Fruit fly (Drosophila melanogaster): ENCODE results near the gene CG16863.
A peak's percentile ranks its signal among the peaks of the same experiment; 100 is the strongest.

The CG16863 gene

DNA sequence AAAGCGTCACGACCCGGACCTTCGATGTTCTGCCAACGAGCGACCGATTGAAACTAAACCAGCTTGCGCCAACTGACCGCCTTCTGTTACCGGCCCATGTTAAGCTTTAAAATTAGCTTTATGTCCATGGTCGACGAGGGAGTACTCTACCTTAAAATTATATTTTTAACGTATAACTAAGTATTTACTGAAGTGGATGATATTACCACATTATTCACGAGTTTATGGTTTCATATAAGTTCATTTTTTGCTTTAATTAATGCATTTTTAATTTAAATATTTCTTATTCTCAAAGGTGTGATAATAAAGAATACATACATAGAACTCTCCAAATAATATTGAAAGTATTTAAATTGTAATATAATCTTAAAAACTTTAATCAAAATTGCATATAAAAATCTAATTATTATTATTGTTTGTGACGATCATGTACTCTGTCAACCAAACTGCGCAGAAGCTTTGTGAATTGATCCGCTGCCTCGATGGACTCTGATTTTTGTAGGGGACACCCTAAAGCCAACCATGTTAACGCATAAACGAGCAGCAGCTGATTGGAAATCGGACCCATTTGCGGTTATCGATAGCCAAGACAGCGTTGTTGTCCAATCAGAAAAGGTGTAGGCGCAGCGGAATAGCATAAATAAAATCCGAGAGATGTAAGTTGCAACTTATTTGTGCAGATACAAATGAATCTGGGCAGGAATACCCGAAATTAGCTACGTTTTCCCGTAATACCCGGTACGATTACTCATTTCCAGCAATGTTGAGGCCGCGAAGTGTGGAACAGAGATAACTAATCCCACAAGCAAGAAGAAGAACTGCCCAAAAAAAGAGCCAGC, 10.4 kb upstream of the CG16863 start, which contains the start of the genes CG9008 and p38b (continued):
- peak; percentile 77 for TF ChIP-seq dysf (GFP tag; IDR thresholded peaks at IDR 0.05)
- peak in 1 of 3 experiments; percentile 19 for TF ChIP-seq Stat92E (GFP tag; optimal IDR thresholded peaks at IDR 0.05)
- TF ChIP-seq D19A (tag; optimal IDR thresholded peaks at IDR 0.05), result peak; percentile 99
- peak; percentile 90 for TF ChIP-seq CG9437 (GFP tag; optimal IDR thresholded peaks at IDR 0.05)
- TF ChIP-seq CG2678 (tag; optimal IDR thresholded peaks at IDR 0.05), result peak; percentile 95
- TF ChIP-seq CG15514 (GFP tag; optimal IDR thresholded peaks at IDR 0.05), result peak; percentile 57
- no peak for TF ChIP-seq prd (optimal IDR thresholded peaks at IDR 0.05)
- TF ChIP-seq prd (GFP tag; IDR thresholded peaks at IDR 0.05), result peak; percentile 73
- TF ChIP-seq eyg (GFP tag; optimal IDR thresholded peaks at IDR 0.05), result no peak
- peak; percentile 72 for TF ChIP-seq Dbx (GFP tag; IDR thresholded peaks at IDR 0.05)
- no peak for TF ChIP-seq sc (optimal IDR thresholded peaks at IDR 0.05)
- TF ChIP-seq sc (GFP tag; optimal IDR thresholded peaks at IDR 0.05), result peak; percentile 65
- TF ChIP-seq lilli (GFP tag; optimal IDR thresholded peaks at IDR 0.05), result peak; percentile 70
- TF ChIP-seq CG4282 (GFP tag; optimal IDR thresholded peaks at IDR 0.05), result no peak
- TF ChIP-seq fd3F (GFP tag; optimal IDR thresholded peaks at IDR 0.05), result peak; percentile 79
- peak; percentile 39; the same call in 1 of the 3 replicates for TF ChIP-seq CG7357 (GFP tag; IDR thresholded peaks at IDR 0.05)
- TF ChIP-seq Aef1 (GFP tag; IDR thresholded peaks at IDR 0.05), result peak; percentile 63; the same call in 2 of the 3 replicates
- TF ChIP-seq CG10959 (GFP tag; IDR thresholded peaks at IDR 0.05), result no peak
- TF ChIP-seq org-1 (GFP tag; optimal IDR thresholded peaks at IDR 0.05), result peak; percentile 71
- peak; percentile 15; the same call in 1 of the 2 replicates for TF ChIP-seq wor (GFP tag; IDR thresholded peaks at IDR 0.05)
- TF ChIP-seq luna (GFP tag; optimal IDR thresholded peaks at IDR 0.05), result no peak
- TF ChIP-seq CG18476 (GFP tag; optimal IDR thresholded peaks at IDR 0.05), result peak; percentile 72
- no peak for TF ChIP-seq hbn (GFP tag; IDR thresholded peaks at IDR 0.05; ENCODE audit: partially characterized antibody)
- peak; percentile 71 for TF ChIP-seq CG6272 (GFP tag; IDR thresholded peaks at IDR 0.05)
- TF ChIP-seq CG6765 (GFP tag; optimal IDR thresholded peaks at IDR 0.05), result peak; percentile 75
- TF ChIP-seq repo (GFP tag; optimal IDR thresholded peaks at IDR 0.05), result no peak
- TF ChIP-seq Dref (GFP tag; IDR thresholded peaks at IDR 0.05), result peak; percentile 83
- TF ChIP-seq CG2199 (GFP tag; IDR thresholded peaks at IDR 0.05), result 0 out of 3 replicates have a peak, but pooled peaks have one; percentile 19
- TF ChIP-seq cato (GFP tag; optimal IDR thresholded peaks at IDR 0.05; ENCODE audit: borderline replicate concordance), result peak; percentile 30
- peak; percentile 99 for TF ChIP-seq her (GFP tag; optimal IDR thresholded peaks at IDR 0.05)
- TF ChIP-seq CG17186 (GFP tag; optimal IDR thresholded peaks at IDR 0.05), result peak; percentile 55
- TF ChIP-seq exex (tag; optimal IDR thresholded peaks at IDR 0.05), result peak; percentile 40
- TF ChIP-seq ken (GFP tag; IDR thresholded peaks at IDR 0.05), result 0 out of 3 replicates have a peak, but pooled peaks have one; percentile 10
- 0 out of 2 replicates have a peak, but pooled peaks have one; percentile 10 for TF ChIP-seq Nf-YA (GFP tag; IDR thresholded peaks at IDR 0.05)
- TF ChIP-seq CG12942 (GFP tag; optimal IDR thresholded peaks at IDR 0.05), result peak; percentile 46
- no peak for TF ChIP-seq Taf1 (GFP tag; IDR thresholded peaks at IDR 0.05)
- no peak; the same call in 2 of the 3 replicates for TF ChIP-seq ase (GFP tag; IDR thresholded peaks at IDR 0.05)
- TF ChIP-seq insv (GFP tag; optimal IDR thresholded peaks at IDR 0.05), result peak; percentile 65 to 95
- no peak for TF ChIP-seq emc (GFP tag; optimal IDR thresholded peaks at IDR 0.05)
- TF ChIP-seq Hmr (GFP tag; optimal IDR thresholded peaks at IDR 0.05), result peak; percentile 89
- peak; percentile 90 for TF ChIP-seq CG17385 (GFP tag; optimal IDR thresholded peaks at IDR 0.05)
- TF ChIP-seq CG17568 (GFP tag; optimal IDR thresholded peaks at IDR 0.05), result no peak
- peak; percentile 66 for TF ChIP-seq CG32532 (GFP tag; IDR thresholded peaks at IDR 0.05)
- no peak for TF ChIP-seq h (optimal IDR thresholded peaks at IDR 0.05)
- TF ChIP-seq zfh2 (GFP tag; optimal IDR thresholded peaks at IDR 0.05), result peak; percentile 41
- peak; percentile 52 for TF ChIP-seq corto (GFP tag; optimal IDR thresholded peaks at IDR 0.05)
- TF ChIP-seq CG2129 (GFP tag; IDR thresholded peaks at IDR 0.05; ENCODE audit: partially characterized antibody), result no peak
- peak; percentile 9 for TF ChIP-seq Ets97D (GFP tag; optimal IDR thresholded peaks at IDR 0.05)
- peak; percentile 94 for TF ChIP-seq nmo (GFP tag; optimal IDR thresholded peaks at IDR 0.05)

Data from whole organism, embryonic.